Fruit fly (Drosophila melanogaster) whole organism, prepupa: ENCODE data around the gene CG11619.

Source experiments
- CG11762 ChIP-seq: fragments of 200-800 bp; sonication (Bioruptor generic); optimal IDR thresholded peaks from 3 replicates; lab custom pipeline; 2016; ENCODE audit warnings: missing biosample characterization, missing genetic modification characterization; ENCODE audit not compliant: insufficient read depth
- CG15336 ChIP-seq: fragments of 200-800 bp; sonication (Bioruptor generic); IDR thresholded peaks from 2 replicates; pipeline ENCODE4 v1.3.6; 2022; ENCODE audit warnings: missing biosample characterization, missing genetic modification characterization
- CG1621 ChIP-seq: fragments of 200-800 bp; sonication (Bioruptor generic); optimal IDR thresholded peaks from 3 replicates; lab custom pipeline; 2018; ENCODE audit warnings: missing biosample characterization, mild to moderate bottlenecking, missing genetic modification characterization
- CG8632 ChIP-seq: fragments of 200-800 bp; sonication (Bioruptor generic); optimal IDR thresholded peaks from 3 replicates; lab custom pipeline; 2016; ENCODE audit warnings: missing biosample characterization, missing genetic modification characterization
- CG9139 ChIP-seq: fragments of 200-800 bp; sonication (Bioruptor generic); optimal IDR thresholded peaks from 3 replicates; lab custom pipeline; 2017; ENCODE audit warnings: missing biosample characterization, mild to moderate bottlenecking, missing genetic modification characterization
- Ets21C ChIP-seq: fragments of 200-800 bp; sonication (Bioruptor generic); optimal IDR thresholded peaks from 3 replicates; lab custom pipeline; 2016; ENCODE audit warnings: missing biosample characterization, missing genetic modification characterization
- Hr38 ChIP-seq: sonication (Bioruptor generic); optimal IDR thresholded peaks from 2 replicates; lab custom pipeline; 2016; ENCODE audit warnings: missing biosample characterization, missing genetic modification characterization
- Hr39 ChIP-seq: fragments of 200-800 bp; sonication (Bioruptor generic); optimal IDR thresholded peaks from 2 replicates; lab custom pipeline; 2016; ENCODE audit warnings: missing biosample characterization, missing genetic modification characterization
- OdsH ChIP-seq: fragments of 200-800 bp; sonication (Bioruptor generic); optimal IDR thresholded peaks from 3 replicates; lab custom pipeline; 2016; ENCODE audit warnings: missing biosample characterization, missing genetic modification characterization
- Sox102F ChIP-seq: fragments of 200-800 bp; sonication (Bioruptor generic); optimal IDR thresholded peaks from 2 replicates; lab custom pipeline; 2016; ENCODE audit warnings: missing biosample characterization, mild to moderate bottlenecking, missing genetic modification characterization
- cyc ChIP-seq: fragments of 200-800 bp; sonication (Bioruptor generic); optimal IDR thresholded peaks from 3 replicates; lab custom pipeline; 2016; ENCODE audit warnings: missing biosample characterization, missing genetic modification characterization
- fd85E ChIP-seq: fragments of 200-800 bp; sonication (Bioruptor generic); optimal IDR thresholded peaks from 3 replicates; lab custom pipeline; 2016; ENCODE audit warnings: missing biosample characterization, missing genetic modification characterization
- lz ChIP-seq: fragments of 200-800 bp; sonication (Bioruptor generic); optimal IDR thresholded peaks from 3 replicates; lab custom pipeline; 2016; ENCODE audit warnings: missing biosample characterization, missing genetic modification characterization
- svp ChIP-seq: fragments of 200-800 bp; sonication (Bioruptor generic); peaks from one replicate; lab custom pipeline; 2016; ENCODE audit warnings: missing biosample characterization, missing genetic modification characterization

- TF ChIP-seq cyc (GFP tag; lab: Kevin White, UChicago) (no peak), lz (GFP tag; lab: Kevin White, UChicago) (no peak), CG15336 (GFP tag; lab: Robert Waterston, UW) (no peak), CG9139 (no peak), Sox102F (no peak), CG8632 (no peak), CG11762 (GFP tag; lab: Kevin White, UChicago) (no peak), Ets21C (no peak), CG1621 (tag; lab: Kevin White, UChicago) (no peak), fd85E (no peak), svp (GFP tag; lab: Kevin White, UChicago) (no peak), Hr38 (GFP tag; lab: Kevin White, UChicago) (no peak), Hr39 (GFP tag; lab: Kevin White, UChicago) (no peak), OdsH (GFP tag; lab: Kevin White, UChicago) (no peak)
These were observed 27.4 kb upstream of the CG11619 start for dm6 chr3L:19015454-19016054.
